Worm (Caenorhabditis elegans) whole organism, early embryonic: ENCODE data around the gene nkb-2.

Experiments
- B0310.2 ChIP-seq: sonication (generic microtip); optimal IDR thresholded peaks from 2 replicates; lab custom pipeline; 2016; ENCODE audit warnings: mild to moderate bottlenecking, missing genetic modification characterization, missing compliant biosample characterization
- F13C5.2 ChIP-seq: sonication (generic microtip); optimal IDR thresholded peaks from 2 replicates; lab custom pipeline; 2017; ENCODE audit warnings: mild to moderate bottlenecking, missing genetic modification characterization, inconsistent platforms, missing compliant biosample characterization
- aly-1 ChIP-seq: sonication (generic microtip); optimal IDR thresholded peaks from 2 replicates; lab custom pipeline; 2016; ENCODE audit warnings: missing genetic modification characterization, missing compliant biosample characterization
- ama-1 ChIP-seq: fragments of 150-350 bp; optimal IDR thresholded peaks from 2 replicates; lab custom pipeline; 2014
- ceh-13 ChIP-seq: fragments of 200-800 bp; sonication (Bioruptor generic); optimal IDR thresholded peaks from 2 replicates; lab custom pipeline; 2018; ENCODE audit warnings: mild to moderate bottlenecking, missing genetic modification characterization, missing compliant biosample characterization
- ceh-36 ChIP-seq: sonication (generic microtip); optimal IDR thresholded peaks from 2 replicates; lab custom pipeline; 2016; ENCODE audit warnings: missing genetic modification characterization, inconsistent platforms, missing compliant biosample characterization
- ets-7 ChIP-seq: sonication (generic microtip); optimal IDR thresholded peaks from 2 replicates; lab custom pipeline; 2016; ENCODE audit warnings: missing genotype, missing genetic modification characterization, missing compliant biosample characterization
- flt-1 ChIP-seq: fragments of 200-800 bp; sonication (Bioruptor generic); IDR thresholded peaks from 2 replicates; pipeline ENCODE4 v1.3.6; 2022; ENCODE audit warnings: missing genetic modification characterization, missing compliant biosample characterization
- hmbx-1 ChIP-seq: sonication (generic microtip); optimal IDR thresholded peaks from 2 replicates; lab custom pipeline; 2016; ENCODE audit warnings: mild to moderate bottlenecking, missing genetic modification characterization, missing compliant biosample characterization
- hmg-4 ChIP-seq: fragments of 200-800 bp; sonication (Bioruptor generic); optimal IDR thresholded peaks from 2 replicates; lab custom pipeline; 2018; ENCODE audit warnings: mild to moderate bottlenecking, missing genetic modification characterization, missing compliant biosample characterization
- hnd-1 ChIP-seq: sonication (generic microtip); optimal IDR thresholded peaks from 2 replicates; lab custom pipeline; 2016; ENCODE audit warnings: missing genetic modification characterization, missing compliant biosample characterization
- pes-1 ChIP-seq: fragments of 200-800 bp; sonication (Bioruptor generic); IDR thresholded peaks from 2 replicates; pipeline ENCODE4 v1.3.6; 2022; ENCODE audit warnings: missing genetic modification reagents, missing genetic modification characterization, missing compliant biosample characterization
- scrt-1 ChIP-seq: fragments of 200-800 bp; sonication (Bioruptor generic); IDR thresholded peaks from 2 replicates; pipeline ENCODE4 v1.3.6; 2022; ENCODE audit warnings: missing genetic modification characterization, missing compliant biosample characterization
- sea-1 ChIP-seq: fragments of 200-800 bp; sonication (Bioruptor generic); conservative IDR thresholded peaks from 2 replicates; pipeline ENCODE4 v1.3.6; 2022; ENCODE audit warnings: missing genetic modification characterization, missing compliant biosample characterization
- tbx-11 ChIP-seq: fragments of 200-800 bp; sonication (Bioruptor generic); IDR thresholded peaks from 2 replicates; pipeline ENCODE4 v1.3.6; 2022; ENCODE audit warnings: missing genetic modification characterization, missing compliant biosample characterization
- tbx-37 ChIP-seq: fragments of 200-800 bp; sonication (Bioruptor generic); conservative IDR thresholded peaks from 2 replicates; pipeline ENCODE4 v1.3.6; 2022; ENCODE audit warnings: missing genetic modification reagents, missing genetic modification characterization, missing compliant biosample characterization
- tra-4 ChIP-seq: sonication (generic microtip); optimal IDR thresholded peaks from 2 replicates; lab custom pipeline; 2017; ENCODE audit warnings: missing genetic modification characterization, missing compliant biosample characterization

nkb-2 gene

ce11 chrIV:10612281-10612680 lies 21.6 kb downstream of the nkb-2 start:
- no peak for TF ChIP-seq flt-1 (GFP tag; lab: Robert Waterston, UW)
- no peak for TF ChIP-seq tbx-37 (GFP tag; lab: Robert Waterston, UW)
- no peak for TF ChIP-seq pes-1
- TF ChIP-seq hmbx-1 (tag; lab: Kevin White, UChicago), result no peak
- no peak for TF ChIP-seq ceh-13 (GFP tag; lab: Kevin White, UChicago)
- TF ChIP-seq hmg-4, result no peak
- TF ChIP-seq tbx-11 (GFP tag; lab: Robert Waterston, UW), result no peak
- TF ChIP-seq ets-7 (tag; lab: Kevin White, UChicago), result no peak

ce11 chrIV:10614918-10615477 lies 24.3 kb downstream of the nkb-2 start, which contains the start of gene ptr-14:
Gene ptr-14, plus strand, starts transcription at chrIV:10615427.
- no peak for TF ChIP-seq hmg-4

ce11 chrIV:10616366-10616765 lies 25.6 kb downstream of the nkb-2 start:
- no peak for TF ChIP-seq tbx-11 (GFP tag; lab: Robert Waterston, UW)
- no peak for TF ChIP-seq hmg-4
- no peak for TF ChIP-seq tra-4
- no peak for TF ChIP-seq hnd-1 (tag; lab: Kevin White, UChicago)
- TF ChIP-seq scrt-1 (GFP tag; lab: Robert Waterston, UW), result no peak
- no peak for TF ChIP-seq B0310.2
- TF ChIP-seq ceh-13 (GFP tag; lab: Kevin White, UChicago), result no peak
- TF ChIP-seq ama-1 (lab: Kevin White, UChicago), result no peak
- no peak for TF ChIP-seq sea-1

- no peak for TF ChIP-seq hmbx-1 (tag; lab: Kevin White, UChicago)
- no peak for TF ChIP-seq pes-1
- TF ChIP-seq F13C5.2 (tag; lab: Kevin White, UChicago), result no peak
- TF ChIP-seq tbx-11 (GFP tag; lab: Robert Waterston, UW), result no peak
- TF ChIP-seq ama-1 (lab: Kevin White, UChicago), result no peak
- TF ChIP-seq hnd-1 (tag; lab: Kevin White, UChicago), result no peak
- no peak for TF ChIP-seq flt-1 (GFP tag; lab: Robert Waterston, UW)
Measured at ce11 chrIV:10617099-10617498, 26.4 kb downstream of the nkb-2 start.

ce11 chrIV:10620811-10621210 lies 30.1 kb downstream of the nkb-2 start, which contains the start of gene R09H10.7:
Gene R09H10.7, plus strand, starts transcription at chrIV:10621111.
- TF ChIP-seq hmg-4 (no peak), tbx-11 (GFP tag; lab: Robert Waterston, UW) (no peak), B0310.2 (no peak), flt-1 (GFP tag; lab: Robert Waterston, UW) (no peak), tbx-37 (GFP tag; lab: Robert Waterston, UW) (no peak), ama-1 (lab: Kevin White, UChicago) (no peak), pes-1 (no peak), scrt-1 (GFP tag; lab: Robert Waterston, UW) (no peak), ceh-36 (tag; lab: Kevin White, UChicago) (no peak), F13C5.2 (tag; lab: Kevin White, UChicago) (no peak), ets-7 (tag; lab: Kevin White, UChicago) (no peak), tra-4 (no peak), ceh-13 (GFP tag; lab: Kevin White, UChicago) (no peak), sea-1 (no peak), hmbx-1 (tag; lab: Kevin White, UChicago) (no peak), hnd-1 (tag; lab: Kevin White, UChicago) (no peak), aly-1 (tag; lab: Kevin White, UChicago) (no peak)

ce11 chrIV:10628724-10629123 lies 38.0 kb downstream of the nkb-2 start, which contains the start of gene R09H10.5:
Gene R09H10.5, minus strand, starts transcription at chrIV:10628829.
- TF ChIP-seq scrt-1 (GFP tag; lab: Robert Waterston, UW) (no peak), ceh-13 (GFP tag; lab: Kevin White, UChicago) (no peak), hmg-4 (no peak), ama-1 (lab: Kevin White, UChicago) (no peak), tra-4 (no peak), sea-1 (no peak), tbx-37 (GFP tag; lab: Robert Waterston, UW) (no peak), aly-1 (tag; lab: Kevin White, UChicago) (no peak)

- TF ChIP-seq F13C5.2 (tag; lab: Kevin White, UChicago), result no peak
- no peak for TF ChIP-seq tra-4
- no peak for TF ChIP-seq scrt-1 (GFP tag; lab: Robert Waterston, UW)
Measured at ce11 chrIV:10630953-10631554, 40.3 kb downstream of the nkb-2 start, which contains the start of gene F56C4.4. Gene F56C4.4, minus strand, starts transcription at chrIV:10631267.

ce11 chrIV:10636649-10637048 lies 45.9 kb downstream of the nkb-2 start, which contains the start of gene F56C4.1:
Gene F56C4.1, plus strand, starts transcription at chrIV:10636949.
- no peak for TF ChIP-seq ama-1 (lab: Kevin White, UChicago)
- no peak for TF ChIP-seq tbx-37 (GFP tag; lab: Robert Waterston, UW)
- TF ChIP-seq tbx-11 (GFP tag; lab: Robert Waterston, UW), result no peak
- TF ChIP-seq aly-1 (tag; lab: Kevin White, UChicago), result no peak
- TF ChIP-seq hmbx-1 (tag; lab: Kevin White, UChicago), result no peak
- no peak for TF ChIP-seq B0310.2
- TF ChIP-seq F13C5.2 (tag; lab: Kevin White, UChicago), result no peak
- no peak for TF ChIP-seq pes-1
- TF ChIP-seq scrt-1 (GFP tag; lab: Robert Waterston, UW), result no peak
- no peak for TF ChIP-seq ets-7 (tag; lab: Kevin White, UChicago)
- TF ChIP-seq ceh-13 (GFP tag; lab: Kevin White, UChicago), result no peak
